Worm (Caenorhabditis elegans) whole organism, L3 larva: Measurements from ENCODE around the gene R02D5.10.

Source experiments
- R02D3.7 ChIP-seq: fragments of 150-350 bp; optimal IDR thresholded peaks from 2 replicates; lab custom pipeline; 2014; ENCODE audit warnings: missing biosample characterization, missing genetic modification characterization
- ZK546.5 ChIP-seq: sonication (generic microtip); optimal IDR thresholded peaks from 2 replicates; lab custom pipeline; 2017; ENCODE audit warnings: missing biosample characterization, missing genetic modification characterization
- aly-2 ChIP-seq: fragments of 150-350 bp; optimal IDR thresholded peaks from 2 replicates; lab custom pipeline; 2014; ENCODE audit warnings: missing biosample characterization, missing genetic modification characterization
- ama-1 ChIP-seq: fragments of 150-350 bp; optimal IDR thresholded peaks from 2 replicates; lab custom pipeline; 2018
- ceh-16 ChIP-seq: sonication (generic microtip); optimal IDR thresholded peaks from 2 replicates; lab custom pipeline; 2017; ENCODE audit warnings: missing biosample characterization, missing genetic modification characterization
- ceh-28 ChIP-seq: fragments of 150-350 bp; optimal IDR thresholded peaks from 2 replicates; lab custom pipeline; 2014; ENCODE audit warnings: missing biosample characterization, missing genetic modification reagents, missing genetic modification characterization
- ceh-82 ChIP-seq: fragments of 150-350 bp; optimal IDR thresholded peaks from 2 replicates; lab custom pipeline; 2014; ENCODE audit warnings: missing biosample characterization, missing genetic modification characterization
- ceh-9 ChIP-seq: sonication (generic microtip); optimal IDR thresholded peaks from 2 replicates; lab custom pipeline; 2018; ENCODE audit warnings: missing biosample characterization, missing genetic modification characterization
- daf-12 ChIP-seq: fragments of 150-350 bp; optimal IDR thresholded peaks from 2 replicates; lab custom pipeline; 2014; ENCODE audit warnings: missing biosample characterization, missing genetic modification reagents, missing genetic modification characterization
- egl-27 ChIP-seq: sonication (generic microtip); optimal IDR thresholded peaks from 4 replicates; lab custom pipeline; 2017; ENCODE audit warnings: missing biosample characterization, missing genetic modification reagents, missing genetic modification characterization
- egl-5 ChIP-seq: fragments of 150-350 bp; optimal IDR thresholded peaks from 2 replicates; lab custom pipeline; 2017; ENCODE audit warnings: missing biosample characterization, missing genetic modification reagents, missing genetic modification characterization, inconsistent platforms
- elt-1 ChIP-seq: fragments of 150-350 bp; optimal IDR thresholded peaks from 2 replicates; lab custom pipeline; 2014; ENCODE audit warnings: missing biosample characterization, missing genetic modification characterization
- elt-3 ChIP-seq, 3 experiments: fragments of 150-350 bp in 1 of 3; sonication (generic microtip) in 2 of 3; optimal IDR thresholded peaks; 2 replicates in 2 of 3; 4 replicates in 1 of 3; lab custom pipeline; 2014 to 2017; ENCODE audit warnings: missing biosample characterization in 3 of 3, missing genetic modification characterization in 3 of 3
- fkh-10 ChIP-seq: sonication (generic microtip); optimal IDR thresholded peaks from 2 replicates; lab custom pipeline; 2017; ENCODE audit warnings: missing biosample characterization, missing genetic modification reagents, missing genetic modification characterization
- fkh-2 ChIP-seq: fragments of 150-350 bp; optimal IDR thresholded peaks from 2 replicates; lab custom pipeline; 2014; ENCODE audit warnings: missing biosample characterization, missing genetic modification reagents, missing genetic modification characterization
- fos-1 ChIP-seq: fragments of 150-350 bp; optimal IDR thresholded peaks from 2 replicates; lab custom pipeline; 2014; ENCODE audit warnings: missing biosample characterization, missing genetic modification characterization
- hmg-11 ChIP-seq: sonication (generic microtip); optimal IDR thresholded peaks from 2 replicates; lab custom pipeline; 2016; ENCODE audit warnings: missing genetic modification characterization, missing compliant biosample characterization
- lin-15B ChIP-seq: fragments of 150-350 bp; optimal IDR thresholded peaks from 2 replicates; lab custom pipeline; 2014; ENCODE audit warnings: missing biosample characterization, missing genetic modification characterization
- lin-39 ChIP-seq: fragments of 150-350 bp; optimal IDR thresholded peaks from 2 replicates; lab custom pipeline; 2018; ENCODE audit warnings: missing biosample characterization, missing genetic modification reagents, missing genetic modification characterization
- mdl-1 ChIP-seq: fragments of 150-350 bp; optimal IDR thresholded peaks from 2 replicates; lab custom pipeline; 2014; ENCODE audit warnings: missing biosample characterization, missing genetic modification characterization
- mml-1 ChIP-seq: fragments of 150-350 bp; sonication (generic microtip); optimal IDR thresholded peaks from 3 replicates; lab custom pipeline; 2014; ENCODE audit warnings: missing biosample characterization, missing genetic modification characterization
- nfya-1 ChIP-seq: sonication (generic microtip); optimal IDR thresholded peaks from 2 replicates; lab custom pipeline; 2017; ENCODE audit warnings: missing genetic modification characterization, mild to moderate bottlenecking, missing compliant biosample characterization, antibody characterized with exemption, moderate library complexity; ENCODE audit not compliant: insufficient read depth
- nhr-11 ChIP-seq: fragments of 150-350 bp; optimal IDR thresholded peaks from 2 replicates; lab custom pipeline; 2014; ENCODE audit warnings: missing biosample characterization, missing genetic modification characterization
- nhr-12 ChIP-seq: fragments of 150-350 bp; optimal IDR thresholded peaks from 2 replicates; lab custom pipeline; 2014; ENCODE audit warnings: missing biosample characterization, missing genetic modification characterization
- nhr-23 ChIP-seq: fragments of 150-350 bp; optimal IDR thresholded peaks from 2 replicates; lab custom pipeline; 2014; ENCODE audit warnings: missing biosample characterization, missing genetic modification reagents, missing genetic modification characterization
- nhr-237 ChIP-seq: fragments of 150-350 bp; optimal IDR thresholded peaks from 2 replicates; lab custom pipeline; 2014; ENCODE audit warnings: missing biosample characterization, missing genetic modification characterization
- nhr-25 ChIP-seq: sonication (generic microtip); optimal IDR thresholded peaks from 2 replicates; lab custom pipeline; 2017; ENCODE audit warnings: missing biosample characterization, missing genetic modification characterization
- nhr-28 ChIP-seq: fragments of 150-350 bp; optimal IDR thresholded peaks from 2 replicates; lab custom pipeline; 2014; ENCODE audit warnings: missing biosample characterization, missing genetic modification characterization
- nhr-43 ChIP-seq: sonication (generic microtip); optimal IDR thresholded peaks from 2 replicates; lab custom pipeline; 2016; ENCODE audit warnings: mild to moderate bottlenecking, missing genetic modification characterization, missing compliant biosample characterization; ENCODE audit not compliant: poor library complexity, severe bottlenecking
- nhr-67 ChIP-seq: fragments of 150-350 bp; optimal IDR thresholded peaks from 2 replicates; lab custom pipeline; 2014; ENCODE audit warnings: missing biosample characterization, missing genetic modification characterization
- nhr-76 ChIP-seq: fragments of 150-350 bp; sonication (generic microtip); optimal IDR thresholded peaks from 5 replicates; lab custom pipeline; 2014; ENCODE audit warnings: missing biosample characterization, missing genetic modification characterization
- nhr-77 ChIP-seq: fragments of 150-350 bp; optimal IDR thresholded peaks from 2 replicates; lab custom pipeline; 2014; ENCODE audit warnings: missing biosample characterization, missing genetic modification characterization
- pha-4 ChIP-seq: fragments of 150-350 bp; optimal IDR thresholded peaks from 2 replicates; lab custom pipeline; 2014; ENCODE audit warnings: missing biosample characterization, missing genetic modification reagents, missing genetic modification characterization
- pqm-1 ChIP-seq: fragments of 150-350 bp; optimal IDR thresholded peaks from 2 replicates; lab custom pipeline; 2017; ENCODE audit warnings: missing biosample characterization, missing genetic modification characterization, inconsistent platforms
- sea-2 ChIP-seq: fragments of 150-350 bp; sonication (generic microtip); optimal IDR thresholded peaks from 4 replicates; lab custom pipeline; 2014; ENCODE audit warnings: missing biosample characterization, missing genetic modification reagents, missing genetic modification characterization
- skn-1 ChIP-seq: fragments of 150-350 bp; optimal IDR thresholded peaks from 2 replicates; lab custom pipeline; 2014; ENCODE audit warnings: missing biosample characterization, missing genetic modification characterization
- tbx-2 ChIP-seq: sonication (generic microtip); optimal IDR thresholded peaks from 2 replicates; lab custom pipeline; 2016; ENCODE audit warnings: mild to moderate bottlenecking, missing genetic modification characterization, missing compliant biosample characterization
- unc-39 ChIP-seq: sonication (generic microtip); optimal IDR thresholded peaks from 4 replicates; lab custom pipeline; 2017; ENCODE audit warnings: missing biosample characterization, missing genetic modification characterization
- unc-62 ChIP-seq: fragments of 150-350 bp; sonication (generic microtip); optimal IDR thresholded peaks from 4 replicates; lab custom pipeline; 2014; ENCODE audit warnings: missing biosample characterization, missing genetic modification reagents, missing genetic modification characterization
- zag-1 ChIP-seq: fragments of 150-350 bp; optimal IDR thresholded peaks from 2 replicates; lab custom pipeline; 2014; ENCODE audit warnings: missing biosample characterization, missing genetic modification characterization
- ztf-11 ChIP-seq: fragments of 150-350 bp; optimal IDR thresholded peaks from 2 replicates; lab custom pipeline; 2014; ENCODE audit warnings: missing biosample characterization, missing genetic modification characterization

The R02D5.10 gene

DNA sequence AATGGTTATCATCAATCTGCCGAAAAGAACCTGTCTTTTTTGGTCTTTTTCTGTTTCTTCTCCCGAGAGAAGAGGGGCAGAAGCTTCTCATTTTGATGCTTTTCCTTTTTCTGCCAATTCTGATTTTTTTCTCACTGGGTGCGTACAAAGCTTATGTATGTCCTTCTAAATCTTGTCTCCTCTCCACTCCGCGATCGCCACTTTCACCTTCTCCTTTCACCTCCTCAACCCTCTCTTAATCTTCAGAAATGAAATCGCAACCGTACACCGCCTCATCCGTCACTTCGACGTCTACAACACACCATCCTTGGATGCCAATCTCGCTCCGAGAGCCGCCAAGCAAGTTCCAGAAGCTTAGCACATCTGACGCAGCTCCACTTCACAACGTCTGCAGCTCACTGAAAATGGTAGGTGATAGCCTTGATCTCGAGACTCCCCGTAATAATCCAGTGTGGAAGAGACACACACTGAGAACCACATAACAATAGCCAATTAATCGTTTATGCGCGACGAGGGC lies 26.0 kb downstream of the R02D5.10 start, which contains the start of gene R02D5.1:
R02D5.1 (plus strand) TSS at position 245 of the 517 bp plus-strand sequence.
- TF ChIP-seq ceh-16 (tag; lab: Kevin White, UChicago) (no peak), aly-2 (no peak), unc-39 (tag; lab: Kevin White, UChicago) (no peak), nhr-43 (tag; lab: Kevin White, UChicago) (no peak), ztf-11 (tag; lab: Kevin White, UChicago) (no peak), ama-1 (no peak), nhr-23 (no peak), tbx-2 (tag; lab: Kevin White, UChicago) (no peak), fkh-2 (tag; lab: Kevin White, UChicago) (no peak), sea-2 (GFP tag; lab: Kevin White, UChicago) (no peak), nfya-1 (tag; lab: Kevin White, UChicago) (no peak), egl-5 (no peak), nhr-25 (no peak), ceh-9 (no peak), ceh-28 (tag; lab: Kevin White, UChicago) (no peak), nhr-77 (no peak), ZK546.5 (no peak)
- TF ChIP-seq, all 47 proteins: peak for 0

DNA sequence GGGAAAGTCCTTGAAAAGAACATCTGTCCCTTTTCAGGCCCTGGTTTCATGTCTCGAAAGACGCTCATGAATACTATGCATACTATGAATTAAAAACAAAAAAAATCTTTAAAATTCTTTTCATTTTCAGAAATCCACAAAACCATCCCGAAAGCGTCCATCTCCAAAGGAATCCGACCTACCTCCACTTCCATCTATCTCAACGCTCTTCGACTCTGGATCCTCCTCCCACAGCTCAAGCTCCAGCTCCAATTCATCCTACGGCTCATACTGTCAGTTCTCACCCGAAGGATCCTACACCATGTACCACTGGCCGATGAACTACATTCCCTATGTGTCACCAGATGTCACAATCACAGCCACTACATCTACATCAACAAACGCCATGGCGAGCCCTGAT lies 26.5 kb downstream of the R02D5.10 start:
- TF ChIP-seq hmg-11 (tag; lab: Kevin White, UChicago) (no peak), nhr-28 (tag; lab: Kevin White, UChicago) (no peak), nhr-11 (no peak), daf-12 (tag; lab: Kevin White, UChicago) (no peak), fos-1 (tag; lab: Kevin White, UChicago) (no peak), nhr-76 (no peak), nhr-25 (no peak), unc-39 (tag; lab: Kevin White, UChicago) (no peak), egl-27 (tag; lab: Kevin White, UChicago) (no peak), ceh-16 (tag; lab: Kevin White, UChicago) (no peak), mml-1 (tag; lab: Kevin White, UChicago) (no peak), unc-62 (no peak), pha-4 (tag; lab: Kevin White, UChicago) (no peak), elt-1 (tag; lab: Kevin White, UChicago) (no peak), nfya-1 (tag; lab: Kevin White, UChicago) (no peak), ceh-82 (tag; lab: Kevin White, UChicago) (no peak), pqm-1 (no peak), lin-39 (tag; lab: Kevin White, UChicago) (no peak), ama-1 (no peak)

DNA sequence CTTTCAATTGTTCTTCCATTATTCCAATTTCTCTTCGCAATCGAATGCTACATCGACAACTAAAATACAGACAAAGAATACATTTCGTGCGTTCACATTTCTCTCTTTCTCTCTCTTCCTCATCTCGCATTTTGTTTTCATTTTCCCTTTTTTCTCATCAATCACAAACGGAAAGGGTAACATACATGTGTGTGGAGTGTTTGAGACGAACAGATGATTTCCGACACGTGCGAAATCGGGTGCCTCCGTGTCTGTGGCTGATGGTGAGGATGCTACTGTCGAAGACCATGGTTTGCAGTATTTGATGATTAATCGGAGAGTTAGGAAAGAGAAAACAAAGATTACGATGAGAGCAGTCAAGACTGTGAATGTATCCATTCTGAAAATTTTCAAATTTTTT lies 28.7 kb downstream of the R02D5.10 start, which contains the start of gene R02D5.9:
R02D5.9 (minus strand) TSS at position 378 of the 400 bp plus-strand sequence.
- TF ChIP-seq nhr-11 (no peak), lin-15B (tag; lab: Kevin White, UChicago) (no peak), elt-3 (tag; optimal IDR thresholded peaks at IDR 0.05; lab: Kevin White, UChicago) (no peak), lin-39 (tag; lab: Kevin White, UChicago) (peak; percentile 67), pha-4 (tag; lab: Kevin White, UChicago) (no peak), sea-2 (GFP tag; lab: Kevin White, UChicago) (no peak), nhr-12 (no peak), skn-1 (no peak), egl-27 (tag; lab: Kevin White, UChicago) (no peak), nhr-43 (tag; lab: Kevin White, UChicago) (peak; percentile 50), mml-1 (tag; lab: Kevin White, UChicago) (no peak), nhr-23 (peak; percentile 68), aly-2 (no peak), ceh-82 (tag; lab: Kevin White, UChicago) (no peak), nhr-237 (no peak), nfya-1 (tag; lab: Kevin White, UChicago) (no peak), nhr-67 (tag; lab: Kevin White, UChicago) (no peak), ama-1 (no peak), ceh-28 (tag; lab: Kevin White, UChicago) (no peak), unc-39 (tag; lab: Kevin White, UChicago) (no peak), hmg-11 (tag; lab: Kevin White, UChicago) (no peak), pqm-1 (no peak), zag-1 (tag; lab: Kevin White, UChicago) (no peak), ceh-9 (no peak), unc-62 (no peak), fos-1 (tag; lab: Kevin White, UChicago) (no peak), fkh-2 (tag; lab: Kevin White, UChicago) (no peak), nhr-76 (no peak), elt-1 (tag; lab: Kevin White, UChicago) (peak; percentile 15), daf-12 (tag; lab: Kevin White, UChicago) (no peak), nhr-25 (peak; percentile 89), R02D3.7 (tag; lab: Kevin White, UChicago) (no peak), fkh-10 (no peak), mdl-1 (tag; lab: Kevin White, UChicago) (peak; percentile 24)
